Fruit fly (Drosophila melanogaster) whole organism, wandering third instar larva: ENCODE measurements around the gene Saysd1.

Source experiments
- Abd-B ChIP-seq: fragments of >200 bp; optimal IDR thresholded peaks from 2 replicates; lab custom pipeline; 2017; ENCODE audit warnings: missing biosample characterization, missing genetic modification characterization
- CG32264 ChIP-seq: fragments of 200-800 bp; sonication (Bioruptor generic); optimal IDR thresholded peaks from 2 replicates; lab custom pipeline; 2016; ENCODE audit warnings: missing biosample characterization, missing genetic modification characterization
- CG9705 ChIP-seq: fragments of 200-800 bp; sonication (Bioruptor generic); optimal IDR thresholded peaks from 2 replicates; lab custom pipeline; 2018; ENCODE audit warnings: missing biosample characterization, mild to moderate bottlenecking, missing genetic modification characterization
- CrebA ChIP-seq: fragments of 200-800 bp; sonication (Bioruptor generic); optimal IDR thresholded peaks from 2 replicates; lab custom pipeline; 2016; ENCODE audit warnings: missing biosample characterization, mild to moderate bottlenecking, missing genetic modification characterization, borderline replicate concordance
- Dfd ChIP-seq: fragments of >200 bp; optimal IDR thresholded peaks from 2 replicates; lab custom pipeline; 2017; ENCODE audit warnings: missing biosample characterization, missing genetic modification characterization
- Dif ChIP-seq: fragments of 200-275, 200-300 bp; sonication (Bioruptor generic); optimal IDR thresholded peaks from 2 replicates; lab custom pipeline; 2018; ENCODE audit warnings: missing biosample characterization, missing genetic modification characterization; ENCODE audit not compliant: partially characterized antibody
- GATAd ChIP-seq: sonication (Bioruptor generic); optimal IDR thresholded peaks from 2 replicates; lab custom pipeline; 2016; ENCODE audit warnings: missing biosample characterization, missing genetic modification characterization
- HLH106 ChIP-seq: fragments of 200-800 bp; optimal IDR thresholded peaks from 3 replicates; lab custom pipeline; 2019; ENCODE audit warnings: missing biosample characterization, mild to moderate bottlenecking, missing genetic modification characterization, moderate library complexity
- Hnf4 ChIP-seq: fragments of 200-800 bp; sonication (Bioruptor generic); optimal IDR thresholded peaks from 2 replicates; lab custom pipeline; 2016; ENCODE audit warnings: missing biosample characterization, mild to moderate bottlenecking, missing genetic modification characterization
- Hr78 ChIP-seq: fragments of >200 bp; optimal IDR thresholded peaks from 2 replicates; lab custom pipeline; 2017; ENCODE audit warnings: missing biosample characterization, missing genetic modification characterization
- Hr83 ChIP-seq: fragments of 200-300 bp; sonication (Bioruptor generic); optimal IDR thresholded peaks from 2 replicates; lab custom pipeline; 2016; ENCODE audit warnings: missing biosample characterization, mild to moderate bottlenecking, missing genetic modification characterization, moderate library complexity; ENCODE audit not compliant: poor library complexity, severe bottlenecking
- Jra ChIP-seq: sonication (Bioruptor generic); optimal IDR thresholded peaks from 2 replicates; lab custom pipeline; 2016; ENCODE audit warnings: missing biosample characterization, missing genetic modification characterization
- Mio ChIP-seq: sonication (Bioruptor generic); optimal IDR thresholded peaks from 2 replicates; lab custom pipeline; 2016; ENCODE audit warnings: missing biosample characterization, missing genetic modification characterization
- Myc ChIP-seq: fragments of >200 bp; optimal IDR thresholded peaks from 2 replicates; lab custom pipeline; 2017
- N ChIP-seq: fragments of >200 bp; optimal IDR thresholded peaks from 2 replicates; lab custom pipeline; 2018; ENCODE audit warnings: missing biosample characterization, missing external identifiers, missing genetic modification characterization
- OdsH ChIP-seq: fragments of 200-800 bp; sonication (Bioruptor generic); optimal IDR thresholded peaks from 2 replicates; lab custom pipeline; 2016; ENCODE audit warnings: missing biosample characterization, mild to moderate bottlenecking, missing genetic modification characterization
- Rel ChIP-seq, 2 experiments: fragments of 200-800 bp; sonication (Bioruptor generic) in 1 of 2; optimal IDR thresholded peaks; 2 replicates in 1 of 2; 3 replicates in 1 of 2; lab custom pipeline; 2016 to 2019; ENCODE audit warnings: mild to moderate bottlenecking in 2 of 2, missing biosample characterization in 2 of 2, missing genetic modification characterization in 2 of 2, moderate library complexity in 1 of 2
- Sp1 ChIP-seq: fragments of 200-800 bp; sonication (Bioruptor generic); optimal IDR thresholded peaks from 3 replicates; lab custom pipeline; 2019; ENCODE audit warnings: missing biosample characterization, mild to moderate bottlenecking, missing genetic modification characterization, moderate library complexity
- Vsx2 ChIP-seq: fragments of 200-300, 225-300 bp; sonication (Bioruptor generic); optimal IDR thresholded peaks from 2 replicates; lab custom pipeline; 2018; ENCODE audit warnings: missing biosample characterization, missing genetic modification characterization; ENCODE audit not compliant: partially characterized antibody
- br ChIP-seq: fragments of 200-800 bp; sonication (Bioruptor generic); optimal IDR thresholded peaks from 2 replicates; lab custom pipeline; 2016; ENCODE audit warnings: missing biosample characterization, missing genetic modification characterization
- brk ChIP-seq: fragments of 200-800 bp; sonication (Bioruptor generic); optimal IDR thresholded peaks from 2 replicates; lab custom pipeline; 2016; ENCODE audit warnings: missing biosample characterization, mild to moderate bottlenecking, missing genetic modification characterization
- dl ChIP-seq, 2 experiments: fragments of 175-275, 200-275 bp in 1 of 2; fragments of 200-275 bp in 1 of 2; sonication (Bioruptor generic); optimal IDR thresholded peaks; lab custom pipeline; 2018; ENCODE audit warnings: mild to moderate bottlenecking in 2 of 2, missing biosample characterization in 2 of 2, missing genetic modification characterization in 2 of 2, moderate library complexity in 2 of 2; ENCODE audit not compliant: partially characterized antibody in 2 of 2, insufficient read depth in 1 of 2
- dmrt93B ChIP-seq: fragments of 200-800 bp; sonication (Bioruptor generic); optimal IDR thresholded peaks from 2 replicates; lab custom pipeline; 2018; ENCODE audit warnings: missing biosample characterization, mild to moderate bottlenecking, missing genetic modification characterization
- dsf ChIP-seq: sonication (Bioruptor generic); optimal IDR thresholded peaks from 2 replicates; lab custom pipeline; 2016; ENCODE audit warnings: missing biosample characterization, missing genetic modification characterization, borderline replicate concordance
- ey ChIP-seq: fragments of 200-800 bp; sonication (Bioruptor generic); optimal IDR thresholded peaks from 2 replicates; lab custom pipeline; 2016; ENCODE audit warnings: missing biosample characterization, missing genetic modification characterization
- foxo ChIP-seq, 2 experiments: fragments of 200-800 bp; sonication (Bioruptor generic); optimal IDR thresholded peaks; 2 replicates in 1 of 2; 3 replicates in 1 of 2; lab custom pipeline; 2016 to 2017; ENCODE audit warnings: missing biosample characterization in 2 of 2, missing genetic modification characterization in 2 of 2
- fru ChIP-seq: fragments of 200-800 bp; sonication (Bioruptor generic); optimal IDR thresholded peaks from 3 replicates; lab custom pipeline; 2016; ENCODE audit warnings: missing biosample characterization, mild to moderate bottlenecking, missing genetic modification characterization
- h ChIP-seq: fragments of 200-800 bp; sonication (Bioruptor generic); optimal IDR thresholded peaks from 3 replicates; lab custom pipeline; 2016; ENCODE audit warnings: missing biosample characterization, mild to moderate bottlenecking, missing genetic modification characterization
- jim ChIP-seq: fragments of 175-275, 200-325 bp; sonication (Bioruptor generic); optimal IDR thresholded peaks from 2 replicates; lab custom pipeline; 2016; ENCODE audit warnings: missing biosample characterization, mild to moderate bottlenecking, missing genetic modification characterization
- lola ChIP-seq: fragments of >200 bp; optimal IDR thresholded peaks from 2 replicates; lab custom pipeline; 2017; ENCODE audit warnings: missing biosample characterization, missing genetic modification characterization
- pan ChIP-seq: fragments of >200 bp; optimal IDR thresholded peaks from 2 replicates; lab custom pipeline; 2017
- psq ChIP-seq: fragments of 200-800 bp; sonication (Bioruptor generic); optimal IDR thresholded peaks from 3 replicates; lab custom pipeline; 2017; ENCODE audit warnings: missing biosample characterization, mild to moderate bottlenecking, missing genetic modification characterization, moderate library complexity
- rgr ChIP-seq: fragments of 200-800 bp; sonication (Bioruptor generic); optimal IDR thresholded peaks from 3 replicates; lab custom pipeline; 2016; ENCODE audit warnings: missing biosample characterization, mild to moderate bottlenecking, missing genetic modification characterization
- sage ChIP-seq: fragments of 200-800 bp; sonication (Bioruptor generic); optimal IDR thresholded peaks from 2 replicates; lab custom pipeline; 2016; ENCODE audit warnings: missing biosample characterization, mild to moderate bottlenecking, missing genetic modification characterization
- sv ChIP-seq: fragments of 200-800 bp; sonication (Bioruptor generic); optimal IDR thresholded peaks from 3 replicates; lab custom pipeline; 2016; ENCODE audit warnings: missing biosample characterization, missing genetic modification characterization
- tai ChIP-seq: sonication (Bioruptor generic); optimal IDR thresholded peaks from 2 replicates; lab custom pipeline; 2016; ENCODE audit warnings: missing biosample characterization, missing genetic modification characterization
- usp ChIP-seq: fragments of >200 bp; optimal IDR thresholded peaks from 2 replicates; lab custom pipeline; 2017; ENCODE audit warnings: missing biosample characterization, missing genetic modification characterization
- woc ChIP-seq: sonication (Bioruptor generic); optimal IDR thresholded peaks from 2 replicates; lab custom pipeline; 2016; ENCODE audit warnings: missing biosample characterization, mild to moderate bottlenecking, missing genetic modification characterization

Gene Saysd1

DNA sequence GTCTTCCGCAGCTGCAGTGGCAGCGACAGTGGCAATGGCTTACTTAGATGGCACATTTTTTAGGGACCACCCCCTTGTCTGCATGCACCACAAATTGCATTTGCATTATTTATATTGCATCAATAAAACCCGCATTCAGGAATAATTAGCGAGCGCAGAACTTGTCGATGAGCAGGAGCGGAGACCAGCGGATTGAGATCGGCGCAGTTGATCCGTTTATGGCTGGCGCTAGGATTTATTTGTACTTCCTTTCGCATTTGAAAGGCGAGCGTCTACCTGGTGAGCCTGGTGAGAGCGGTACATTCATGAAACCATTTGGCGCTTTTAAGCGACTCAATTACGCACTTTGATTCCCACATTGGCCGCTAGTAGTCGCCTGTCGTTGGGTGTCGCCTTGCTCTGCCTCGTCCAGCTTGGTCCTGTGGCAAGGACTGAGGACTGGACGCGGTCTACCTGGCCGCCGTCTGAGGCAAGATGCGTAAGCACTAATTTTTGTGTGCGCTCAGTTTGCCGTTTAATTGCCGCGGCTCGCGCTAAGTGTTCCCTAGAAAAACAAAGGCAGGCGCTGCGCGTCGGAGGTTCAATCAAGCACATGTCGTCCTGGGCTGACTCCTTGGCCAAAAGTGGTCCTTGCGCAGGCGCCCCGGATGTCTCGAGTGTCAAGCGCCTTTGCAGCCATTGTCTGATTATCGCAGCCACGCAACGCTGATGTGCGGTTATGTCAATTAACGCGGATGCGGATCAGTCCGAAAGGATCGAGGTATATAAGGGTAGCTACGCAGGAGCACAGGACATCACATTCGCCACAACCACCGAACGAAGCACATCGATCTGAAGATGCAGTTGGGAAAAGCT lies 20.0 kb downstream of the Saysd1 start, which contains the start of gene CG13653:
TSS of gene CG13653 (plus strand) at position 805 of the 855 bp plus-strand sequence.
- TF ChIP-seq psq (GFP tag; lab: Kevin White, UChicago): no peak
- TF ChIP-seq Dfd: no peak
- no peak for TF ChIP-seq sage (GFP tag; lab: Kevin White, UChicago)
- no peak for TF ChIP-seq usp
- TF ChIP-seq Sp1: no peak
- TF ChIP-seq dmrt93B (GFP tag; lab: Kevin White, UChicago): no peak
- TF ChIP-seq rgr (GFP tag; lab: Kevin White, UChicago): no peak
- TF ChIP-seq N (GFP tag; lab: Kevin White, UChicago): no peak
- no peak for TF ChIP-seq br (GFP tag; lab: Kevin White, UChicago)
- TF ChIP-seq, all 38 proteins: peak for 0

DNA sequence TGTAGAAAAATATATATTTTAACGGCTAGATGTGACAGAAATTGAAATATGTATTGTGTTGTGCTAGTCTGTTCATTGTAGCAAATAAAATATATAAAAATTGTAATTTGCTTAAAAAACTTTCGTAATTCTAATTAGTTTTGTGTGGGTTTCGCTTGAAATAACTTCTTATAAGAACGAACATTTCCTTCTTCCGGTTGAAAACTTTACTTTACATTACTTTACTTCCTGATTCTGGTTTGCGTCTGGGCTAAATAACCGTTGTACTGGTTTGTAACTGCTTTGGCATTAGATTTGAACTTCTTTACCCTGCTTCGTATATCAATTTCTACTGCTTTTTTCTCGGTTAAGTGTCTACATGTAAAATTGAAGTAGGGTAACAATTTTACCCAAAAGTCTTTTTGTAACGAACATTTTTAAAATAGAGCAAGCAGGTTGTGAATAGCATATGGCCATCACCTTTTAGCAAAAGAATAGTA lies 21.2 kb downstream of the Saysd1 start, which contains the start of gene lobo:
TSS of gene lobo (minus strand) at position 51 of the 479 bp plus-strand sequence.
- no peak for TF ChIP-seq tai (GFP tag; lab: Kevin White, UChicago)
- TF ChIP-seq sv (GFP tag; lab: Kevin White, UChicago): peak; percentile 27
- TF ChIP-seq Vsx2 (GFP tag; lab: Kevin White, UChicago): no peak
- no peak for TF ChIP-seq Hr78 (GFP tag; lab: Kevin White, UChicago)
- no peak for TF ChIP-seq woc (GFP tag; lab: Kevin White, UChicago)
- peak; percentile 37 for TF ChIP-seq OdsH (GFP tag; lab: Kevin White, UChicago)
- no peak for TF ChIP-seq jim (GFP tag; lab: Kevin White, UChicago)
- TF ChIP-seq pan: no peak
- TF ChIP-seq Hr83 (GFP tag; lab: Kevin White, UChicago): no peak
- TF ChIP-seq dsf (GFP tag; lab: Kevin White, UChicago): no peak
- TF ChIP-seq CG9705 (GFP tag; lab: Kevin White, UChicago): peak; percentile 56
- TF ChIP-seq rgr (GFP tag; lab: Kevin White, UChicago): no peak
- TF ChIP-seq lola (GFP tag; lab: Kevin White, UChicago): no peak
- TF ChIP-seq fru (GFP tag; lab: Kevin White, UChicago): peak; percentile 45
- no peak for TF ChIP-seq sage (GFP tag; lab: Kevin White, UChicago)
- peak; percentile 3 for TF ChIP-seq brk (GFP tag; lab: Kevin White, UChicago)
- TF ChIP-seq Sp1: peak; percentile 46
- no peak for TF ChIP-seq Dfd
- TF ChIP-seq Rel (GFP tag; optimal IDR thresholded peaks at IDR 0.05; lab: Kevin White, UChicago): no peak
- TF ChIP-seq Rel (tag; optimal IDR thresholded peaks at IDR 0.05; lab: Kevin White, UChicago): no peak
- TF ChIP-seq HLH106 (tag; lab: Kevin White, UChicago): peak; percentile 37
- TF ChIP-seq GATAd (GFP tag; lab: Kevin White, UChicago): no peak
- TF ChIP-seq Abd-B (GFP tag; lab: Kevin White, UChicago): no peak
- TF ChIP-seq N (GFP tag; lab: Kevin White, UChicago): no peak
- TF ChIP-seq h (GFP tag; lab: Kevin White, UChicago): no peak
- no peak for TF ChIP-seq CG32264
- peak; percentile 7 for TF ChIP-seq ey (GFP tag; lab: Kevin White, UChicago)
- no peak for TF ChIP-seq Mio (GFP tag; lab: Kevin White, UChicago)
- peak; percentile 47 for TF ChIP-seq dmrt93B (GFP tag; lab: Kevin White, UChicago)
- peak; percentile 48 for TF ChIP-seq Myc
- no peak for TF ChIP-seq psq (GFP tag; lab: Kevin White, UChicago)
- TF ChIP-seq foxo (GFP tag; optimal IDR thresholded peaks at IDR 0.05; lab: Kevin White, UChicago): no peak
- TF ChIP-seq Jra (GFP tag; lab: Kevin White, UChicago): no peak
- TF ChIP-seq br (GFP tag; lab: Kevin White, UChicago): peak; percentile 31
- no peak for TF ChIP-seq usp
- TF ChIP-seq dl (GFP tag; optimal IDR thresholded peaks at IDR 0.05; lab: Kevin White, UChicago; ENCODE audit: insufficient read depth in 1 of 2, partially characterized antibody in 2 of 2): no peak
- no peak for TF ChIP-seq Dif
- TF ChIP-seq Hnf4: no peak
- TF ChIP-seq CrebA (GFP tag; lab: Kevin White, UChicago): no peak
